Fruit fly (Drosophila melanogaster) whole organism, embryonic: ENCODE measurements around the gene Rrp1.

Experiments
- CG10147 ChIP-seq: fragments of 200-800 bp; sonication (Bioruptor generic); optimal IDR thresholded peaks from 2 replicates; lab custom pipeline; 2019; ENCODE audit warnings: missing biosample characterization, mild to moderate bottlenecking, missing genetic modification characterization, moderate library complexity
- CG10209 ChIP-seq: fragments of 200-800 bp; sonication (Bioruptor generic); optimal IDR thresholded peaks from 3 replicates; lab custom pipeline; 2017; ENCODE audit warnings: missing biosample characterization, mild to moderate bottlenecking, missing genetic modification characterization, missing genetic modification reagents
- CG10274 ChIP-seq: fragments of 200-800 bp; sonication (Bioruptor generic); optimal IDR thresholded peaks from 3 replicates; lab custom pipeline; 2017; ENCODE audit warnings: missing biosample characterization, mild to moderate bottlenecking, missing genetic modification characterization
- CG11093 ChIP-seq: fragments of 200-800 bp; sonication (Bioruptor generic); IDR thresholded peaks from 3 replicates; pipeline ENCODE4 v1.3.6; 2022; ENCODE audit warnings: missing biosample characterization, missing genetic modification characterization
- CG11696 ChIP-seq: fragments of 200-800 bp; sonication (Bioruptor generic); IDR thresholded peaks from 2 replicates; pipeline ENCODE4 v1.3.6; 2022; ENCODE audit warnings: missing biosample characterization, missing genetic modification characterization
- CG12155 ChIP-seq: fragments of 200-800 bp; sonication (Bioruptor generic); optimal IDR thresholded peaks from 3 replicates; lab custom pipeline; 2016; ENCODE audit warnings: missing biosample characterization, missing genetic modification characterization
- CG12744 ChIP-seq: fragments of 200-800 bp; sonication (Bioruptor generic); optimal IDR thresholded peaks from 2 replicates; lab custom pipeline; 2016; ENCODE audit warnings: missing biosample characterization, missing genetic modification characterization
- CG12769 ChIP-seq: fragments of 200-800 bp; sonication (Bioruptor generic); optimal IDR thresholded peaks from 2 replicates; lab custom pipeline; 2019; ENCODE audit warnings: missing biosample characterization, mild to moderate bottlenecking, missing genetic modification characterization, moderate library complexity
- CG13894 ChIP-seq: fragments of 200-800 bp; sonication (Bioruptor generic); optimal IDR thresholded peaks from 3 replicates; lab custom pipeline; 2018; ENCODE audit warnings: missing biosample characterization, mild to moderate bottlenecking, missing genetic modification characterization, moderate library complexity
- CG15479 ChIP-seq: fragments of 200-800 bp; sonication (Bioruptor generic); optimal IDR thresholded peaks from 3 replicates; lab custom pipeline; 2019; ENCODE audit warnings: missing biosample characterization, mild to moderate bottlenecking, missing genetic modification characterization, moderate library complexity
- CG15601 ChIP-seq: fragments of 200-800 bp; sonication (Bioruptor generic); optimal IDR thresholded peaks from 3 replicates; lab custom pipeline; 2019; ENCODE audit warnings: missing biosample characterization, mild to moderate bottlenecking, missing genetic modification characterization, moderate library complexity
- CG16813 ChIP-seq: fragments of 200-800 bp; sonication (Bioruptor generic); IDR thresholded peaks from 3 replicates; pipeline ENCODE4 v1.3.6; 2022; ENCODE audit warnings: missing biosample characterization, missing genetic modification characterization; ENCODE audit not compliant: partially characterized antibody
- CG17186 ChIP-seq: fragments of 200-800 bp; sonication (Bioruptor generic); optimal IDR thresholded peaks from 3 replicates; lab custom pipeline; 2017; ENCODE audit warnings: missing biosample characterization, missing genetic modification reagents, missing genetic modification characterization
- CG18599 ChIP-seq: fragments of 200-800 bp; sonication (Bioruptor generic); optimal IDR thresholded peaks from 3 replicates; lab custom pipeline; 2017; ENCODE audit warnings: missing biosample characterization, missing genetic modification characterization, mild to moderate bottlenecking, moderate library complexity, missing genetic modification reagents
- CG2875 ChIP-seq: fragments of 200-800 bp; sonication (Bioruptor generic); optimal IDR thresholded peaks from 2 replicates; lab custom pipeline; 2017; ENCODE audit warnings: missing biosample characterization, mild to moderate bottlenecking, missing genetic modification characterization, missing genetic modification reagents
- CG30431 ChIP-seq: fragments of 200-800 bp; sonication (Bioruptor generic); optimal IDR thresholded peaks from 2 replicates; lab custom pipeline; 2017; ENCODE audit warnings: missing biosample characterization, missing genetic modification characterization
- CG31224 ChIP-seq: fragments of 200-800 bp; sonication (Bioruptor generic); IDR thresholded peaks from 2 replicates; pipeline ENCODE4 v1.3.6; 2022; ENCODE audit warnings: missing biosample characterization, missing genetic modification characterization
- CG3281 ChIP-seq: fragments of 200-800 bp; sonication (Bioruptor generic); optimal IDR thresholded peaks from 3 replicates; lab custom pipeline; 2017; ENCODE audit warnings: missing biosample characterization, mild to moderate bottlenecking, missing genetic modification characterization
- CG3407 ChIP-seq: fragments of 200-800 bp; sonication (Bioruptor generic); optimal IDR thresholded peaks from 2 replicates; lab custom pipeline; 2018; ENCODE audit warnings: missing biosample characterization, mild to moderate bottlenecking, missing genetic modification characterization
- CG4424 ChIP-seq: fragments of 200-800 bp; sonication (Bioruptor generic); optimal IDR thresholded peaks from 3 replicates; lab custom pipeline; 2016; ENCODE audit warnings: missing biosample characterization, missing genetic modification characterization
- CG5245 ChIP-seq: fragments of 200-800 bp; sonication (Bioruptor generic); optimal IDR thresholded peaks from 3 replicates; lab custom pipeline; 2016; ENCODE audit warnings: missing biosample characterization, missing genetic modification characterization
- CG6765 ChIP-seq: fragments of 200-800 bp; sonication (Bioruptor generic); optimal IDR thresholded peaks from 3 replicates; lab custom pipeline; 2017; ENCODE audit warnings: missing biosample characterization, mild to moderate bottlenecking, missing genetic modification characterization
- CG8388 ChIP-seq: fragments of 200-800 bp; sonication (Bioruptor generic); optimal IDR thresholded peaks from 2 replicates; lab custom pipeline; 2019; ENCODE audit warnings: missing biosample characterization, mild to moderate bottlenecking, missing genetic modification characterization, moderate library complexity
- CG9797 ChIP-seq: fragments of 200-800 bp; sonication (Bioruptor generic); optimal IDR thresholded peaks from 3 replicates; lab custom pipeline; 2018; ENCODE audit warnings: missing biosample characterization, mild to moderate bottlenecking, missing genetic modification characterization
- Dek ChIP-seq: fragments of 200-800 bp; sonication (Bioruptor generic); optimal IDR thresholded peaks from 3 replicates; lab custom pipeline; 2019; ENCODE audit warnings: missing biosample characterization, mild to moderate bottlenecking, missing genetic modification characterization, moderate library complexity
- Dll ChIP-seq: fragments of 200-800 bp; sonication (Bioruptor generic); IDR thresholded peaks from 4 replicates; pipeline ENCODE4 v1.3.6; 2022; ENCODE audit warnings: missing biosample characterization, missing genetic modification characterization; ENCODE audit not compliant: partially characterized antibody
- Fer3 ChIP-seq: fragments of 200-800 bp; sonication (Bioruptor generic); optimal IDR thresholded peaks from 2 replicates; lab custom pipeline; 2018; ENCODE audit warnings: missing biosample characterization, mild to moderate bottlenecking, missing genetic modification characterization, moderate library complexity
- Hmr ChIP-seq: fragments of 200-800 bp; sonication (Bioruptor generic); optimal IDR thresholded peaks from 3 replicates; lab custom pipeline; 2017; ENCODE audit warnings: mild to moderate bottlenecking, missing biosample characterization, missing genetic modification reagents, missing genetic modification characterization
- Nf-YB ChIP-seq: fragments of 200-800 bp; sonication (Bioruptor generic); optimal IDR thresholded peaks from 3 replicates; lab custom pipeline; 2019; ENCODE audit warnings: missing biosample characterization, mild to moderate bottlenecking, missing genetic modification characterization, moderate library complexity
- Nf-YC ChIP-seq: fragments of 200-800 bp; optimal IDR thresholded peaks from 3 replicates; lab custom pipeline; 2019; ENCODE audit warnings: missing biosample characterization, mild to moderate bottlenecking, missing genetic modification characterization, moderate library complexity
- Scr ChIP-seq: fragments of 200-800 bp; sonication (Bioruptor generic); IDR thresholded peaks from 2 replicates; pipeline ENCODE4 v1.3.6; 2022; ENCODE audit warnings: missing biosample characterization, missing genetic modification characterization; ENCODE audit not compliant: partially characterized antibody
- Six4 ChIP-seq: fragments of 200-800 bp; sonication (Bioruptor generic); optimal IDR thresholded peaks from 2 replicates; lab custom pipeline; 2016; ENCODE audit warnings: missing biosample characterization, missing genetic modification characterization
- Sox102F ChIP-seq: fragments of 200-800 bp; sonication (Bioruptor generic); optimal IDR thresholded peaks from 2 replicates; lab custom pipeline; 2018; ENCODE audit warnings: missing biosample characterization, mild to moderate bottlenecking, missing genetic modification characterization, moderate library complexity
- Xrp1 ChIP-seq: fragments of 200-800 bp; sonication (Bioruptor generic); IDR thresholded peaks from 2 replicates; pipeline ENCODE4 v1.3.6; 2022; ENCODE audit warnings: missing biosample characterization, missing genetic modification characterization
- aop ChIP-seq: fragments of 200-800 bp; sonication (Bioruptor generic); IDR thresholded peaks from 2 replicates; pipeline ENCODE4 v1.3.6; 2022; ENCODE audit warnings: missing biosample characterization, missing genetic modification characterization
- cad ChIP-seq: fragments of >200 bp; optimal IDR thresholded peaks from 2 replicates; lab custom pipeline; 2017; ENCODE audit warnings: missing biosample characterization, missing genetic modification characterization
- crol ChIP-seq: fragments of 200-800 bp; sonication (Bioruptor generic); IDR thresholded peaks from 2 replicates; pipeline ENCODE4 v1.3.6; 2022; ENCODE audit warnings: missing biosample characterization, missing genetic modification characterization
- crp ChIP-seq, 2 experiments: fragments of 200-800 bp; sonication (Bioruptor generic); optimal IDR thresholded peaks; 2 replicates in 1 of 2; 3 replicates in 1 of 2; lab custom pipeline; 2017; ENCODE audit warnings: missing biosample characterization in 2 of 2, missing genetic modification characterization in 2 of 2, mild to moderate bottlenecking in 1 of 2, moderate library complexity in 1 of 2
- dysf ChIP-seq: fragments of 200-800 bp; sonication (Bioruptor generic); IDR thresholded peaks from 3 replicates; pipeline ENCODE4 v1.3.6; 2022; ENCODE audit warnings: missing biosample characterization, missing genetic modification characterization
- ems ChIP-seq: fragments of 200-800 bp; sonication (Bioruptor generic); optimal IDR thresholded peaks from 3 replicates; lab custom pipeline; 2016; ENCODE audit warnings: missing biosample characterization, missing genetic modification characterization
- grau ChIP-seq: fragments of 200-800 bp; optimal IDR thresholded peaks from 3 replicates; lab custom pipeline; 2019; ENCODE audit warnings: missing biosample characterization, mild to moderate bottlenecking, missing genetic modification characterization, moderate library complexity
- grn ChIP-seq: fragments of 200-800 bp; sonication (Bioruptor generic); optimal IDR thresholded peaks from 3 replicates; lab custom pipeline; 2017; ENCODE audit warnings: missing biosample characterization, missing genetic modification characterization
- hkb ChIP-seq, 2 experiments: fragments of 200-800 bp in 1 of 2; fragments of >200 bp in 1 of 2; sonication (Bioruptor generic) in 1 of 2; IDR thresholded peaks in 1 of 2; optimal IDR thresholded peaks in 1 of 2; 2 replicates each; pipeline versions ENCODE4 v1.3.6 to Lab custom; 2017 to 2022; ENCODE audit warnings: missing biosample characterization in 1 of 2, missing genetic modification characterization in 1 of 2
- klu ChIP-seq: fragments of 200-800 bp; sonication (Bioruptor generic); IDR thresholded peaks from 2 replicates; pipeline ENCODE4 v1.3.6; 2022; ENCODE audit warnings: missing biosample characterization, missing genetic modification characterization
- lab ChIP-seq: fragments of 200-800 bp; sonication (Bioruptor generic); optimal IDR thresholded peaks from 3 replicates; lab custom pipeline; 2017; ENCODE audit warnings: missing biosample characterization, missing genetic modification characterization, mild to moderate bottlenecking, moderate library complexity, missing genetic modification reagents
- sisA ChIP-seq: fragments of 200-800 bp; sonication (Bioruptor generic); IDR thresholded peaks from 2 replicates; pipeline ENCODE4 v1.3.6; 2022; ENCODE audit warnings: missing biosample characterization, missing genetic modification characterization
- sug ChIP-seq: fragments of 200-800 bp; optimal IDR thresholded peaks from 2 replicates; lab custom pipeline; 2019; ENCODE audit warnings: missing biosample characterization, mild to moderate bottlenecking, missing genetic modification characterization, moderate library complexity
- tll ChIP-seq, 2 experiments: fragments of 200-800 bp in 1 of 2; fragments of >200 bp in 1 of 2; sonication (Bioruptor generic) in 1 of 2; optimal IDR thresholded peaks; 2 replicates each; lab custom pipeline; 2017 to 2019; ENCODE audit warnings: missing biosample characterization in 2 of 2, missing genetic modification characterization in 2 of 2, mild to moderate bottlenecking in 1 of 2, moderate library complexity in 1 of 2
- unc-4 ChIP-seq: fragments of 200-800 bp; sonication (Bioruptor generic); IDR thresholded peaks from 2 replicates; pipeline ENCODE4 v1.3.6; 2022; ENCODE audit warnings: missing biosample characterization, missing genetic modification characterization; ENCODE audit not compliant: partially characterized antibody
- yki ChIP-seq: fragments of >200 bp; optimal IDR thresholded peaks from 3 replicates; lab custom pipeline; 2018

Gene Rrp1

DNA sequence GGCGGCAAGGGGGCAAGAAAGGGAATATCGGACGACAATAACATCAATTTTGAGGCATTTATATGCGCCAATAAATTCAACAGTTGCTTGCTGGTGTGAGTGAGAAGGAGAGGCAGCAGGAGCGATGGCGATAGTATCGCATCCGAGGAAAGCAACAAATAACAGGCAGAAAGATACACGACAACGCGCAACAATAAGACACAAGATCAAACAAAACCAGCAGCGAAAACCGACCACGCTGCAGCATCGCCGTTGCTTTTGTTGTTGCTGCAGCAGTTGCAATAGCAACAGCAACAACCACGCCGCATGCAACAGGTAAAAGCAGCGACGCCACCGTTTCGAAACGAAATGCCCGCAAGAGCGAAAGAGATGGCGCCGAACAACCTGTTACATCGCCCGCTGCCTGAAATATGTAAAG, 28.2 kb upstream of the Rrp1 start (continued):
- TF ChIP-seq CG15601, result no peak
- TF ChIP-seq CG17186 (GFP tag; lab: Kevin White, UChicago), result no peak
- TF ChIP-seq Dek (tag; lab: Kevin White, UChicago), result no peak
- 0 out of 2 replicates have a peak, but pooled peaks have one; percentile 17 for TF ChIP-seq unc-4 (GFP tag; lab: Robert Waterston, UW)
- peak; percentile 83 for TF ChIP-seq cad (GFP tag; lab: Kevin White, UChicago)
- TF ChIP-seq aop (GFP tag; lab: Robert Waterston, UW), result no peak
- TF ChIP-seq yki (lab: Kevin White, UChicago), result no peak
- TF ChIP-seq CG2875 (GFP tag; lab: Kevin White, UChicago), result no peak
- peak; percentile 90 for TF ChIP-seq CG15479 (GFP tag; lab: Kevin White, UChicago)
- no peak for TF ChIP-seq CG5245 (GFP tag; lab: Kevin White, UChicago)
- no peak for TF ChIP-seq klu
- TF ChIP-seq CG12744 (GFP tag; lab: Kevin White, UChicago), result no peak
- no peak for TF ChIP-seq CG6765
- TF ChIP-seq sug (tag; lab: Kevin White, UChicago), result no peak
- no peak for TF ChIP-seq CG11093
- TF ChIP-seq Xrp1 (GFP tag; lab: Robert Waterston, UW), result no peak
- no peak for TF ChIP-seq grn (GFP tag; lab: Kevin White, UChicago)
- no peak for TF ChIP-seq dysf (GFP tag; lab: Robert Waterston, UW)
- TF ChIP-seq CG9797 (GFP tag; lab: Kevin White, UChicago), result no peak
- TF ChIP-seq CG3281 (GFP tag; lab: Kevin White, UChicago), result no peak
- TF ChIP-seq CG10274 (GFP tag; lab: Kevin White, UChicago), result no peak
- no peak for TF ChIP-seq grau (tag; lab: Kevin White, UChicago)
- no peak for TF ChIP-seq CG10147 (GFP tag; lab: Kevin White, UChicago)
- no peak for TF ChIP-seq CG13894 (tag; lab: Kevin White, UChicago)
- TF ChIP-seq Six4, result no peak
- no peak for TF ChIP-seq CG3407
- TF ChIP-seq CG12769 (tag; lab: Kevin White, UChicago), result no peak
- no peak for TF ChIP-seq Hmr
- no peak for TF ChIP-seq CG18599 (GFP tag; lab: Kevin White, UChicago)
- TF ChIP-seq Nf-YC, result no peak
- TF ChIP-seq CG11696 (GFP tag; lab: Robert Waterston, UW), result no peak
- peak in 1 of 2 experiments; percentile 93 for TF ChIP-seq tll (GFP tag; optimal IDR thresholded peaks at IDR 0.05; lab: Kevin White, UChicago)
- no peak for TF ChIP-seq Fer3
- TF ChIP-seq Scr (GFP tag; lab: Robert Waterston, UW), result peak; percentile 57
- peak; percentile 31; the same call in 1 of the 3 replicates for TF ChIP-seq CG16813 (GFP tag; lab: Robert Waterston, UW)
- no peak for TF ChIP-seq ems (GFP tag; lab: Kevin White, UChicago)
- TF ChIP-seq CG10209, result no peak
- TF ChIP-seq CG12155 (GFP tag; lab: Kevin White, UChicago), result no peak
- TF ChIP-seq Sox102F (GFP tag; lab: Kevin White, UChicago), result no peak
- TF ChIP-seq CG4424 (GFP tag; lab: Kevin White, UChicago), result no peak
- TF ChIP-seq Dll (GFP tag; lab: Robert Waterston, UW), result peak; percentile 54; the same call in 1 of the 4 replicates
- TF ChIP-seq hkb (optimal IDR thresholded peaks at IDR 0.05; lab: Kevin White, UChicago), result no peak
- no peak for TF ChIP-seq hkb (GFP tag; IDR thresholded peaks at IDR 0.05; lab: Robert Waterston, UW)
- 0 out of 2 replicates have a peak, but pooled peaks have one; percentile 29 for TF ChIP-seq crol (GFP tag; lab: Robert Waterston, UW)
- TF ChIP-seq sisA (GFP tag; lab: Robert Waterston, UW), result no peak
- peak; percentile 53 for TF ChIP-seq Nf-YB (GFP tag; lab: Kevin White, UChicago)
- TF ChIP-seq CG31224 (GFP tag; lab: Robert Waterston, UW), result no peak
- TF ChIP-seq crp (GFP tag; optimal IDR thresholded peaks at IDR 0.05; lab: Kevin White, UChicago), result no peak
- TF ChIP-seq CG8388, result no peak
- no peak for TF ChIP-seq CG30431 (GFP tag; lab: Kevin White, UChicago)
- no peak for TF ChIP-seq lab (GFP tag; lab: Kevin White, UChicago)
